Fruit fly (Drosophila melanogaster): ENCODE results near the gene ND-B8.

DNA sequence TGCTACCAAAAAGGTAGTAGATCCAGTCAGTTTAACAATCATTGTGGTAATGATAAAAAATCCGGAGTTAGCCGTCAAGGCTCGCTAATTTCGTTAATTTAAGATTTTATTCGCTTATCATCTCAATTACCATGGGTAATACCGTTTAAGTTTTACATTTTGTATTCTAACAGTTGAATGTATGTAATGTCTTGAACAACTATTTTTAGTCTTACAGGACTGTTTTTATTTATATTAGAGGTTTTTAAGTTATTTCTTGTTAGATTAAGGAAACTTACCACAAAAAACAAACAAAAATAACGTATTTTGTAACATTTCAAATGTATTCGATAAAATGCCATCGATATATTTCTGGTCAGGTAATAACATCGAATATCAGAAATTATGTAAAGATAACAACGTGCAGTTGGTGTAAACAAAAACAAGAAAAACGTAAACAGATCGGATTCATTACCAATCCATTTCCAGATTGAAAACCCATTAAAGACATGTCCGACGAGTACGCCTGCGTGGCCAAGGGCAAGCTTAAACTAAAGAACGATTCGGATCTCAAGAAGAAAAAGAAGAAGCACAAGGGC is 12.3 kb upstream of the ND-B8 start, which contains the start of the genes Sfp24F and CG15432:
- TF ChIP-seq psq (optimal IDR thresholded peaks at IDR 0.05): no peak
- no peak for TF ChIP-seq Dll (optimal IDR thresholded peaks at IDR 0.05)
- no peak for TF ChIP-seq usp (GFP tag; optimal IDR thresholded peaks at IDR 0.05)
- TF ChIP-seq pan (optimal IDR thresholded peaks at IDR 0.05): no peak
- no peak for TF ChIP-seq CG8478 (optimal IDR thresholded peaks at IDR 0.05)
- no peak for TF ChIP-seq EcR (GFP tag; optimal IDR thresholded peaks at IDR 0.05)
